Fruit fly (Drosophila melanogaster) whole organism, embryonic: ENCODE data around the gene CG17625.

Experiments
- Adf1 ChIP-seq: fragments of 200-800 bp; sonication (Bioruptor generic); IDR thresholded peaks from 2 replicates; pipeline ENCODE4 v1.3.6; 2022; ENCODE audit warnings: missing biosample characterization, missing genetic modification characterization
- B-H1 ChIP-seq: fragments of 200-800 bp; sonication (Bioruptor generic); IDR thresholded peaks from 3 replicates; pipeline ENCODE4 v1.3.6; 2022; ENCODE audit warnings: missing biosample characterization, missing genetic modification characterization
- BEAF-32 ChIP-seq: fragments of 200-800 bp; sonication (Bioruptor generic); optimal IDR thresholded peaks from 3 replicates; lab custom pipeline; 2017; ENCODE audit warnings: missing biosample characterization, missing genetic modification characterization, mild to moderate bottlenecking, moderate library complexity, missing genetic modification reagents
- Blimp-1 ChIP-seq: fragments of 200-800 bp; sonication (Bioruptor generic); optimal IDR thresholded peaks from 3 replicates; lab custom pipeline; 2018; ENCODE audit warnings: missing biosample characterization, missing genetic modification characterization, mild to moderate bottlenecking, moderate library complexity, missing genetic modification reagents
- BtbVII ChIP-seq: fragments of 200-800 bp; sonication (Bioruptor generic); optimal IDR thresholded peaks from 3 replicates; lab custom pipeline; 2017; ENCODE audit warnings: missing biosample characterization, mild to moderate bottlenecking, missing genetic modification characterization
- C15 ChIP-seq: fragments of 200-800 bp; sonication (Bioruptor generic); IDR thresholded peaks from 3 replicates; pipeline ENCODE4 v1.3.6; 2022; ENCODE audit warnings: missing biosample characterization, missing genetic modification characterization
- CG1024 ChIP-seq: fragments of 200-800 bp; sonication (Bioruptor generic); IDR thresholded peaks from 2 replicates; pipeline ENCODE4 v1.3.6; 2022; ENCODE audit warnings: missing biosample characterization, missing genetic modification characterization
- CG10366 ChIP-seq: fragments of 200-800 bp; sonication (Bioruptor generic); IDR thresholded peaks from 2 replicates; pipeline ENCODE4 v1.3.6; 2022; ENCODE audit warnings: missing biosample characterization, missing genetic modification characterization
- CG13296 ChIP-seq: fragments of 200-800 bp; sonication (Bioruptor generic); optimal IDR thresholded peaks from 3 replicates; lab custom pipeline; 2018; ENCODE audit warnings: missing biosample characterization, mild to moderate bottlenecking, missing genetic modification characterization
- CG13775 ChIP-seq: fragments of 200-800 bp; sonication (Bioruptor generic); optimal IDR thresholded peaks from 3 replicates; lab custom pipeline; 2017; ENCODE audit warnings: missing biosample characterization, mild to moderate bottlenecking, missing genetic modification characterization
- CG16779 ChIP-seq: fragments of 200-800 bp; sonication (Bioruptor generic); IDR thresholded peaks from 2 replicates; pipeline ENCODE4 v1.3.6; 2022; ENCODE audit warnings: missing biosample characterization, missing genetic modification characterization
- CG17612 ChIP-seq: fragments of 200-800 bp; sonication (Bioruptor generic); IDR thresholded peaks from 2 replicates; pipeline ENCODE4 v1.3.6; 2022; ENCODE audit warnings: missing biosample characterization, missing genetic modification characterization
- CG2199 ChIP-seq: fragments of 200-800 bp; sonication (Bioruptor generic); IDR thresholded peaks from 3 replicates; pipeline ENCODE4 v1.3.6; 2022; ENCODE audit warnings: missing biosample characterization, missing genetic modification characterization
- CG3163 ChIP-seq: fragments of 200-800 bp; sonication (Bioruptor generic); optimal IDR thresholded peaks from 3 replicates; lab custom pipeline; 2016; ENCODE audit warnings: missing biosample characterization, missing genetic modification characterization
- CG32772 ChIP-seq: fragments of 200-800 bp; sonication (Bioruptor generic); IDR thresholded peaks from 2 replicates; pipeline ENCODE4 v1.3.6; 2022; ENCODE audit warnings: missing biosample characterization, missing genetic modification characterization
- CG3281 ChIP-seq: fragments of 200-800 bp; sonication (Bioruptor generic); optimal IDR thresholded peaks from 3 replicates; lab custom pipeline; 2017; ENCODE audit warnings: missing biosample characterization, mild to moderate bottlenecking, missing genetic modification characterization
- CG42726 ChIP-seq: fragments of 200-800 bp; sonication (Bioruptor generic); IDR thresholded peaks from 2 replicates; pipeline ENCODE4 v1.3.6; 2022; ENCODE audit warnings: missing biosample characterization, missing genetic modification characterization; ENCODE audit not compliant: partially characterized antibody
- CG6254 ChIP-seq: fragments of 200-800 bp; sonication (Bioruptor generic); optimal IDR thresholded peaks from 3 replicates; lab custom pipeline; 2017; ENCODE audit warnings: mild to moderate bottlenecking, missing biosample characterization, missing genetic modification reagents, missing genetic modification characterization
- CG7963 ChIP-seq: fragments of 200-800 bp; sonication (Bioruptor generic); IDR thresholded peaks from 3 replicates; pipeline ENCODE4 v1.3.6; 2022; ENCODE audit warnings: missing biosample characterization, missing genetic modification characterization; ENCODE audit not compliant: partially characterized antibody
- CG8388 ChIP-seq: fragments of 200-800 bp; sonication (Bioruptor generic); optimal IDR thresholded peaks from 2 replicates; lab custom pipeline; 2019; ENCODE audit warnings: missing biosample characterization, mild to moderate bottlenecking, missing genetic modification characterization, moderate library complexity
- CG9932 ChIP-seq: fragments of 200-800 bp; sonication (Bioruptor generic); IDR thresholded peaks from 2 replicates; pipeline ENCODE4 v1.3.6; 2022; ENCODE audit warnings: missing biosample characterization, missing genetic modification characterization
- CrebB ChIP-seq: fragments of 200-800 bp; sonication (Bioruptor generic); optimal IDR thresholded peaks from 3 replicates; lab custom pipeline; 2018; ENCODE audit warnings: missing biosample characterization, mild to moderate bottlenecking, missing genetic modification characterization
- Dek ChIP-seq: fragments of 200-800 bp; sonication (Bioruptor generic); optimal IDR thresholded peaks from 3 replicates; lab custom pipeline; 2019; ENCODE audit warnings: missing biosample characterization, mild to moderate bottlenecking, missing genetic modification characterization, moderate library complexity
- Fer3 ChIP-seq: fragments of 200-800 bp; sonication (Bioruptor generic); optimal IDR thresholded peaks from 2 replicates; lab custom pipeline; 2018; ENCODE audit warnings: missing biosample characterization, mild to moderate bottlenecking, missing genetic modification characterization, moderate library complexity
- H15 ChIP-seq: fragments of 200-800 bp; sonication (Bioruptor generic); IDR thresholded peaks from 3 replicates; pipeline ENCODE4 v1.3.6; 2022; ENCODE audit warnings: missing biosample characterization, missing genetic modification characterization
- HLH54F ChIP-seq: fragments of 200-800 bp; sonication (Bioruptor generic); optimal IDR thresholded peaks from 3 replicates; lab custom pipeline; 2016; ENCODE audit warnings: missing biosample characterization, missing genetic modification characterization
- Hr3 ChIP-seq: fragments of 200-800 bp; sonication (Bioruptor generic); optimal IDR thresholded peaks from 3 replicates; lab custom pipeline; 2016; ENCODE audit warnings: missing biosample characterization, missing genetic modification characterization
- Hsf ChIP-seq: fragments of 200-800 bp; sonication (Bioruptor generic); optimal IDR thresholded peaks from 3 replicates; lab custom pipeline; 2016; ENCODE audit warnings: missing biosample characterization, missing genetic modification characterization
- Lhr ChIP-seq: fragments of 200-800 bp; sonication (Bioruptor generic); optimal IDR thresholded peaks from 3 replicates; lab custom pipeline; 2017; ENCODE audit warnings: mild to moderate bottlenecking, missing biosample characterization, missing genetic modification reagents, missing genetic modification characterization
- Meics ChIP-seq: fragments of 200-800 bp; sonication (Bioruptor generic); optimal IDR thresholded peaks from 2 replicates; lab custom pipeline; 2017; ENCODE audit warnings: missing biosample characterization, mild to moderate bottlenecking, missing genetic modification characterization
- Neu2 ChIP-seq: fragments of 200-800 bp; sonication (Bioruptor generic); optimal IDR thresholded peaks from 3 replicates; lab custom pipeline; 2016; ENCODE audit warnings: missing biosample characterization, missing genetic modification characterization, borderline replicate concordance
- Sox100B ChIP-seq: fragments of 200-800 bp; sonication (Bioruptor generic); optimal IDR thresholded peaks from 3 replicates; lab custom pipeline; 2018; ENCODE audit warnings: missing biosample characterization, mild to moderate bottlenecking, missing genetic modification characterization
- ase ChIP-seq: fragments of 200-800 bp; sonication (Bioruptor generic); IDR thresholded peaks from 3 replicates; pipeline ENCODE4 v1.3.6; 2022; ENCODE audit warnings: missing biosample characterization, missing genetic modification characterization
- btn ChIP-seq: fragments of 200-800 bp; sonication (Bioruptor generic); optimal IDR thresholded peaks from 2 replicates; lab custom pipeline; 2016; ENCODE audit warnings: missing biosample characterization, missing genetic modification characterization
- chm ChIP-seq: fragments of 200-800 bp; sonication (Bioruptor generic); IDR thresholded peaks from 2 replicates; pipeline ENCODE4 v1.3.6; 2022; ENCODE audit warnings: missing biosample characterization, missing genetic modification characterization
- dati ChIP-seq: fragments of 200-800 bp; sonication (Bioruptor generic); IDR thresholded peaks from 2 replicates; pipeline ENCODE4 v1.3.6; 2022; ENCODE audit warnings: missing biosample characterization, missing genetic modification characterization
- dysf ChIP-seq: fragments of 200-800 bp; sonication (Bioruptor generic); IDR thresholded peaks from 3 replicates; pipeline ENCODE4 v1.3.6; 2022; ENCODE audit warnings: missing biosample characterization, missing genetic modification characterization
- en ChIP-seq: fragments of 200-800 bp; sonication (Bioruptor generic); optimal IDR thresholded peaks from 2 replicates; lab custom pipeline; 2016; ENCODE audit warnings: missing biosample characterization, missing genetic modification characterization
- fd3F ChIP-seq: fragments of 200-800 bp; sonication (Bioruptor generic); optimal IDR thresholded peaks from 2 replicates; lab custom pipeline; 2018; ENCODE audit warnings: missing biosample characterization, mild to moderate bottlenecking, missing genetic modification characterization, moderate library complexity
- fd96Cb ChIP-seq: fragments of 200-800 bp; sonication (Bioruptor generic); optimal IDR thresholded peaks from 2 replicates; lab custom pipeline; 2018; ENCODE audit warnings: missing biosample characterization, mild to moderate bottlenecking, missing genetic modification characterization, moderate library complexity
- grau ChIP-seq: fragments of 200-800 bp; optimal IDR thresholded peaks from 3 replicates; lab custom pipeline; 2019; ENCODE audit warnings: missing biosample characterization, mild to moderate bottlenecking, missing genetic modification characterization, moderate library complexity
- h ChIP-seq: fragments of >200 bp; optimal IDR thresholded peaks from 2 replicates; lab custom pipeline; 2017
- hb ChIP-seq: fragments of 200-800 bp; sonication (Bioruptor generic); IDR thresholded peaks from 3 replicates; pipeline ENCODE4 v1.3.6; 2022; ENCODE audit warnings: missing biosample characterization, missing genetic modification characterization; ENCODE audit not compliant: partially characterized antibody
- odd ChIP-seq: fragments of 200-800 bp; sonication (Bioruptor generic); optimal IDR thresholded peaks from 2 replicates; lab custom pipeline; 2017; ENCODE audit warnings: missing biosample characterization, mild to moderate bottlenecking, missing genetic modification characterization
- pfk ChIP-seq: fragments of 200-800 bp; sonication (Bioruptor generic); optimal IDR thresholded peaks from 2 replicates; lab custom pipeline; 2018; ENCODE audit warnings: missing biosample characterization, mild to moderate bottlenecking, missing genetic modification characterization, moderate library complexity
- pita ChIP-seq: fragments of 200-800 bp; sonication (Bioruptor generic); optimal IDR thresholded peaks from 2 replicates; lab custom pipeline; 2017; ENCODE audit warnings: missing biosample characterization, mild to moderate bottlenecking, missing genetic modification characterization
- repo ChIP-seq: fragments of 200-800 bp; sonication (Bioruptor generic); optimal IDR thresholded peaks from 2 replicates; lab custom pipeline; 2016; ENCODE audit warnings: missing biosample characterization, missing genetic modification characterization
- sim ChIP-seq: fragments of 200-800 bp; sonication (Bioruptor generic); IDR thresholded peaks from 2 replicates; pipeline ENCODE4 v1.3.6; 2022; ENCODE audit warnings: missing biosample characterization, missing genetic modification characterization
- sug ChIP-seq: fragments of 200-800 bp; optimal IDR thresholded peaks from 2 replicates; lab custom pipeline; 2019; ENCODE audit warnings: missing biosample characterization, mild to moderate bottlenecking, missing genetic modification characterization, moderate library complexity
- tin ChIP-seq: fragments of 200-800 bp; sonication (Bioruptor generic); optimal IDR thresholded peaks from 3 replicates; lab custom pipeline; 2016; ENCODE audit warnings: missing biosample characterization, missing genetic modification characterization
- trem ChIP-seq: fragments of 200-800 bp; optimal IDR thresholded peaks from 3 replicates; lab custom pipeline; 2019; ENCODE audit warnings: missing biosample characterization, mild to moderate bottlenecking, missing genetic modification characterization, moderate library complexity
- z ChIP-seq: fragments of 200-800 bp; sonication (Bioruptor generic); IDR thresholded peaks from 3 replicates; pipeline ENCODE4 v1.3.6; 2022; ENCODE audit warnings: missing biosample characterization, missing genetic modification characterization

CG17625 gene

DNA sequence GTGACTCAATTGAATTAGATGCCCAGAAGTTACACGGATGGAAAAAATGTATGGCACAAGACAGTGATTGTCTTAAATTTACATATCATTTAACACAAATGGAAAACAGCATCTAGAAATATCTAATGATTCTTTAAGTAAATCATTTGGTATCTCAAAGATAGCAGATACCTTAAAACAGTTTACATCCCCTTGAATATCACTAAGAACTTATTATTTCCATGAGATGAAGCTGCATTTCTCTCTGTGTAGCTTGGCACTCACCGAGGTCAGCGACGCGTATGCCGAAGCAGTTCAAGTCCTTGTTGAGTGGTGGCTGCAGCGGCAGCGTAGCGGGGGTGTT is 32.9 kb downstream of the CG17625 start (continued):
- TF ChIP-seq sug, result no peak
- no peak for TF ChIP-seq CG3281 (GFP tag; lab: Kevin White, UChicago)
- TF ChIP-seq Meics, result peak; percentile 6
- TF ChIP-seq grau (tag; lab: Kevin White, UChicago), result peak; percentile 33
- TF ChIP-seq CG16779, result no peak
- TF ChIP-seq C15, result no peak
- TF ChIP-seq repo (GFP tag; lab: Kevin White, UChicago), result no peak
- TF ChIP-seq Neu2, result no peak
- no peak for TF ChIP-seq Lhr
- TF ChIP-seq trem (tag; lab: Kevin White, UChicago), result peak; percentile 37
- TF ChIP-seq z (GFP tag; lab: Robert Waterston, UW), result no peak
- TF ChIP-seq CG13775, result no peak
- TF ChIP-seq CG17612 (GFP tag; lab: Robert Waterston, UW), result no peak
- TF ChIP-seq pfk (GFP tag; lab: Kevin White, UChicago), result no peak
- TF ChIP-seq h, result no peak
- TF ChIP-seq fd3F (GFP tag; lab: Kevin White, UChicago), result no peak
- peak; percentile 16 for TF ChIP-seq Fer3 (tag; lab: Kevin White, UChicago)
- no peak for TF ChIP-seq sim (GFP tag; lab: Robert Waterston, UW)
- peak; percentile 6 for TF ChIP-seq Hr3 (GFP tag; lab: Kevin White, UChicago)
- TF ChIP-seq Adf1 (GFP tag; lab: Robert Waterston, UW), result no peak
- no peak for TF ChIP-seq BEAF-32 (GFP tag; lab: Kevin White, UChicago)
- no peak for TF ChIP-seq CG13296 (GFP tag; lab: Kevin White, UChicago)
- TF ChIP-seq CG32772 (GFP tag; lab: Robert Waterston, UW), result no peak
- no peak for TF ChIP-seq BtbVII (GFP tag; lab: Kevin White, UChicago)
- no peak for TF ChIP-seq CG1024 (GFP tag; lab: Robert Waterston, UW)
- TF ChIP-seq fd96Cb (tag; lab: Kevin White, UChicago), result peak; percentile 33
- no peak for TF ChIP-seq tin
- TF ChIP-seq Sox100B (GFP tag; lab: Kevin White, UChicago), result no peak
- no peak; the same call in 1 of the 2 replicates for TF ChIP-seq CG10366 (GFP tag; lab: Robert Waterston, UW)
- no peak for TF ChIP-seq hb (GFP tag; lab: Robert Waterston, UW)
- TF ChIP-seq pita (GFP tag; lab: Kevin White, UChicago), result no peak
- no peak for TF ChIP-seq CG2199 (GFP tag; lab: Robert Waterston, UW)
- TF ChIP-seq H15 (GFP tag; lab: Robert Waterston, UW), result no peak
- TF ChIP-seq Hsf (GFP tag; lab: Kevin White, UChicago), result peak; percentile 12
- no peak; the same call in 2 of the 3 replicates for TF ChIP-seq dysf (GFP tag; lab: Robert Waterston, UW)
- no peak for TF ChIP-seq HLH54F (GFP tag; lab: Kevin White, UChicago)
- no peak for TF ChIP-seq CG7963 (GFP tag; lab: Robert Waterston, UW)
- TF ChIP-seq en (GFP tag; lab: Kevin White, UChicago), result no peak
- no peak for TF ChIP-seq ase (GFP tag; lab: Robert Waterston, UW)
- peak; percentile 26 for TF ChIP-seq CG8388 (GFP tag; lab: Kevin White, UChicago)
- no peak for TF ChIP-seq CG3163 (GFP tag; lab: Kevin White, UChicago)
- no peak for TF ChIP-seq CG9932
- no peak for TF ChIP-seq chm (GFP tag; lab: Robert Waterston, UW)
- TF ChIP-seq odd (GFP tag; lab: Kevin White, UChicago), result no peak
- TF ChIP-seq dati (GFP tag; lab: Robert Waterston, UW), result no peak
- TF ChIP-seq btn (GFP tag; lab: Kevin White, UChicago), result no peak
- no peak for TF ChIP-seq CrebB (tag; lab: Kevin White, UChicago)
- no peak for TF ChIP-seq CG42726 (GFP tag; lab: Robert Waterston, UW)
- no peak for TF ChIP-seq CG6254 (GFP tag; lab: Kevin White, UChicago)
- 0 out of 3 replicates have a peak, but pooled peaks have one; percentile 25 for TF ChIP-seq B-H1 (GFP tag; lab: Robert Waterston, UW)
- peak; percentile 60 for TF ChIP-seq Blimp-1
- TF ChIP-seq Dek, result no peak
